Worm (Caenorhabditis elegans): ENCODE measurements around the gene ugt-43.
A peak's percentile ranks its signal among the peaks of the same experiment; 100 is the strongest.

- TF ChIP-seq dpl-1 (GFP tag; optimal IDR thresholded peaks at IDR 0.05): peak in 2 of 3 experiments; percentile 36 to 39
- TF ChIP-seq nhr-84 (tag; optimal IDR thresholded peaks at IDR 0.05): no peak
- TF ChIP-seq lin-14 (GFP tag; optimal IDR thresholded peaks at IDR 0.05): peak; percentile 38
- TF ChIP-seq mab-9 (GFP tag; IDR thresholded peaks at IDR 0.05): no peak
- TF ChIP-seq pqm-1 (tag; optimal IDR thresholded peaks at IDR 0.05): no peak
- TF ChIP-seq efl-3 (GFP tag; optimal IDR thresholded peaks at IDR 0.05): no peak
- no peak for TF ChIP-seq sox-4 (tag; optimal IDR thresholded peaks at IDR 0.05)
- peak; percentile 34 for TF ChIP-seq mep-1 (tag; optimal IDR thresholded peaks at IDR 0.05)
- TF ChIP-seq ama-1 (optimal IDR thresholded peaks at IDR 0.05): no peak
These were observed 39.3 kb upstream of the ugt-43 start for ce11 chrIV:10425129-10425528.
